Worm (Caenorhabditis elegans): ENCODE data around the gene R07E5.5.

ce11 chrIII:4395857-4396256 is 1.4 kb upstream of the R07E5.5 start:
- no peak for TF ChIP-seq aly-1 (tag; optimal IDR thresholded peaks at IDR 0.05)
- TF ChIP-seq ama-1 (optimal IDR thresholded peaks at IDR 0.05) = no peak
- no peak for TF ChIP-seq F13C5.2 (tag; optimal IDR thresholded peaks at IDR 0.05)
- no peak for TF ChIP-seq pes-1 (GFP tag; IDR thresholded peaks at IDR 0.05)
- TF ChIP-seq ets-7 (tag; optimal IDR thresholded peaks at IDR 0.05) = no peak
- no peak for TF ChIP-seq sea-1 (GFP tag; conservative IDR thresholded peaks at IDR 0.05)
- TF ChIP-seq flt-1 (GFP tag; IDR thresholded peaks at IDR 0.05) = no peak
- no peak for TF ChIP-seq hmg-4 (GFP tag; optimal IDR thresholded peaks at IDR 0.05)

All from whole organism, early embryonic.